Fruit fly (Drosophila melanogaster) whole organism, embryonic: ENCODE data around the gene CG31360.

Experiments used
- Awh ChIP-seq: fragments of 200-800 bp; sonication (Bioruptor generic); IDR thresholded peaks from 2 replicates; pipeline ENCODE4, ENCODE4 v1.3.6; 2022; ENCODE audit warnings: missing biosample characterization, missing genetic modification characterization
- Bdp1 ChIP-seq: fragments of 200-800 bp; sonication (Bioruptor generic); optimal IDR thresholded peaks from 3 replicates; lab custom pipeline; 2016; ENCODE audit warnings: missing biosample characterization, missing genetic modification characterization
- Bgb ChIP-seq: fragments of 200-800 bp; sonication (Bioruptor generic); IDR thresholded peaks from 2 replicates; pipeline ENCODE4 v1.3.6; 2022; ENCODE audit warnings: missing biosample characterization, missing genetic modification characterization; ENCODE audit not compliant: partially characterized antibody
- CG11247 ChIP-seq: fragments of 200-800 bp; sonication (Bioruptor generic); IDR thresholded peaks from 2 replicates; pipeline ENCODE4 v1.3.6; 2022; ENCODE audit warnings: missing biosample characterization, missing genetic modification characterization
- CG13775 ChIP-seq: fragments of 200-800 bp; sonication (Bioruptor generic); optimal IDR thresholded peaks from 3 replicates; lab custom pipeline; 2017; ENCODE audit warnings: missing biosample characterization, mild to moderate bottlenecking, missing genetic modification characterization
- CG16813 ChIP-seq: fragments of 200-800 bp; sonication (Bioruptor generic); IDR thresholded peaks from 3 replicates; pipeline ENCODE4 v1.3.6; 2022; ENCODE audit warnings: missing biosample characterization, missing genetic modification characterization; ENCODE audit not compliant: partially characterized antibody
- CG1792 ChIP-seq: fragments of 200-800 bp; sonication (Bioruptor generic); optimal IDR thresholded peaks from 2 replicates; lab custom pipeline; 2016; ENCODE audit warnings: missing biosample characterization, missing genetic modification characterization
- CG3838 ChIP-seq: fragments of 200-800 bp; sonication (Bioruptor generic); optimal IDR thresholded peaks from 3 replicates; lab custom pipeline; 2016; ENCODE audit warnings: missing biosample characterization, missing genetic modification characterization
- CG6791 ChIP-seq: fragments of 200-800 bp; sonication (Bioruptor generic); IDR thresholded peaks from 3 replicates; pipeline ENCODE4 v1.3.6; 2022; ENCODE audit warnings: missing biosample characterization, missing genetic modification characterization; ENCODE audit not compliant: partially characterized antibody
- CG7271 ChIP-seq: fragments of 200-800 bp; sonication (Bioruptor generic); optimal IDR thresholded peaks from 2 replicates; lab custom pipeline; 2018; ENCODE audit warnings: missing biosample characterization, mild to moderate bottlenecking, missing genetic modification characterization, moderate library complexity
- CG7928 ChIP-seq: fragments of 200-800 bp; sonication (Bioruptor generic); optimal IDR thresholded peaks from 2 replicates; lab custom pipeline; 2017; ENCODE audit warnings: missing biosample characterization, mild to moderate bottlenecking, missing genetic modification characterization
- CG7963 ChIP-seq: fragments of 200-800 bp; sonication (Bioruptor generic); IDR thresholded peaks from 3 replicates; pipeline ENCODE4 v1.3.6; 2022; ENCODE audit warnings: missing biosample characterization, missing genetic modification characterization; ENCODE audit not compliant: partially characterized antibody
- CG8924 ChIP-seq: fragments of 200-800 bp; optimal IDR thresholded peaks from 3 replicates; lab custom pipeline; 2019; ENCODE audit warnings: missing biosample characterization, mild to moderate bottlenecking, missing genetic modification characterization, moderate library complexity
- CG8944 ChIP-seq: fragments of 200-800 bp; sonication (Bioruptor generic); optimal IDR thresholded peaks from 3 replicates; lab custom pipeline; 2016; ENCODE audit warnings: missing biosample characterization, missing genetic modification characterization
- CHES-1-like ChIP-seq: fragments of 200-800 bp; sonication (Bioruptor generic); optimal IDR thresholded peaks from 2 replicates; lab custom pipeline; 2016; ENCODE audit warnings: missing biosample characterization, missing genetic modification characterization
- CoRest ChIP-seq: fragments of 200-800 bp; sonication (Bioruptor generic); optimal IDR thresholded peaks from 3 replicates; lab custom pipeline; 2018; ENCODE audit warnings: missing biosample characterization, mild to moderate bottlenecking, missing genetic modification characterization, moderate library complexity
- GATAe ChIP-seq: fragments of 200-800 bp; sonication (Bioruptor generic); conservative IDR thresholded peaks from 2 replicates; pipeline ENCODE4 v1.3.6; 2022; ENCODE audit warnings: missing biosample characterization, missing genetic modification characterization
- HLH4C ChIP-seq: fragments of 200-800 bp; sonication (Bioruptor generic); IDR thresholded peaks from 3 replicates; pipeline ENCODE4 v1.3.6; 2022; ENCODE audit warnings: missing biosample characterization, missing genetic modification characterization; ENCODE audit not compliant: partially characterized antibody
- Hr3 ChIP-seq: fragments of 200-800 bp; sonication (Bioruptor generic); optimal IDR thresholded peaks from 3 replicates; lab custom pipeline; 2016; ENCODE audit warnings: missing biosample characterization, missing genetic modification characterization
- Hr51 ChIP-seq, 2 experiments: fragments of 200-800 bp; sonication (Bioruptor generic); optimal IDR thresholded peaks; 2 replicates in 1 of 2; 3 replicates in 1 of 2; lab custom pipeline; 2016 to 2018; ENCODE audit warnings: missing biosample characterization in 2 of 2, missing genetic modification characterization in 2 of 2, mild to moderate bottlenecking in 1 of 2, moderate library complexity in 1 of 2
- Neu2 ChIP-seq: fragments of 200-800 bp; sonication (Bioruptor generic); optimal IDR thresholded peaks from 3 replicates; lab custom pipeline; 2016; ENCODE audit warnings: missing biosample characterization, missing genetic modification characterization, borderline replicate concordance
- NfI ChIP-seq: fragments of 200-800 bp; sonication (Bioruptor generic); optimal IDR thresholded peaks from 3 replicates; lab custom pipeline; 2018; ENCODE audit warnings: missing biosample characterization, mild to moderate bottlenecking, missing genetic modification characterization, moderate library complexity
- Oli ChIP-seq: fragments of 200-800 bp; sonication (Bioruptor generic); optimal IDR thresholded peaks from 2 replicates; lab custom pipeline; 2018; ENCODE audit warnings: missing biosample characterization, mild to moderate bottlenecking, missing genetic modification characterization, moderate library complexity
- Opbp ChIP-seq: fragments of 200-800 bp; sonication (Bioruptor generic); IDR thresholded peaks from 3 replicates; pipeline ENCODE4 v1.3.6; 2022; ENCODE audit warnings: missing biosample characterization, missing genetic modification characterization; ENCODE audit not compliant: partially characterized antibody
- Side ChIP-seq: fragments of 200-800 bp; sonication (Bioruptor generic); optimal IDR thresholded peaks from 2 replicates; lab custom pipeline; 2016; ENCODE audit warnings: missing biosample characterization, missing genetic modification characterization
- ato ChIP-seq: fragments of 200-800 bp; sonication (Bioruptor generic); IDR thresholded peaks from 2 replicates; pipeline ENCODE4 v1.3.6; 2022; ENCODE audit warnings: missing biosample characterization, missing genetic modification characterization; ENCODE audit not compliant: partially characterized antibody
- bcd ChIP-seq: fragments of 200-800 bp; sonication (Bioruptor generic); optimal IDR thresholded peaks from 2 replicates; lab custom pipeline; 2017; ENCODE audit warnings: missing biosample characterization, mild to moderate bottlenecking, missing genetic modification characterization
- esg ChIP-seq: fragments of 200-800 bp; sonication (Bioruptor generic); conservative IDR thresholded peaks from 2 replicates; pipeline ENCODE4 v1.3.6; 2022; ENCODE audit warnings: missing biosample characterization, missing genetic modification characterization
- fd3F ChIP-seq: fragments of 200-800 bp; sonication (Bioruptor generic); optimal IDR thresholded peaks from 2 replicates; lab custom pipeline; 2018; ENCODE audit warnings: missing biosample characterization, mild to moderate bottlenecking, missing genetic modification characterization, moderate library complexity
- gcm ChIP-seq: fragments of 200-800 bp; sonication (Bioruptor generic); optimal IDR thresholded peaks from 2 replicates; lab custom pipeline; 2019; ENCODE audit warnings: missing biosample characterization, mild to moderate bottlenecking, missing genetic modification characterization, moderate library complexity
- h ChIP-seq: fragments of >200 bp; optimal IDR thresholded peaks from 2 replicates; lab custom pipeline; 2017
- hkb ChIP-seq, 2 experiments: fragments of 200-800 bp in 1 of 2; fragments of >200 bp in 1 of 2; sonication (Bioruptor generic) in 1 of 2; IDR thresholded peaks in 1 of 2; optimal IDR thresholded peaks in 1 of 2; 2 replicates each; pipeline versions ENCODE4 v1.3.6 to Lab custom; 2017 to 2022; ENCODE audit warnings: missing biosample characterization in 1 of 2, missing genetic modification characterization in 1 of 2
- jumu ChIP-seq: fragments of 200-800 bp; sonication (Bioruptor generic); optimal IDR thresholded peaks from 3 replicates; lab custom pipeline; 2016; ENCODE audit warnings: missing biosample characterization, missing genetic modification characterization
- klu ChIP-seq: fragments of 200-800 bp; sonication (Bioruptor generic); IDR thresholded peaks from 2 replicates; pipeline ENCODE4 v1.3.6; 2022; ENCODE audit warnings: missing biosample characterization, missing genetic modification characterization
- nerfin-2 ChIP-seq: fragments of 200-800 bp; sonication (Bioruptor generic); IDR thresholded peaks from 2 replicates; pipeline ENCODE4 v1.3.6; 2022; ENCODE audit warnings: missing biosample characterization, missing genetic modification characterization; ENCODE audit not compliant: partially characterized antibody
- pan ChIP-seq, 4 experiments: fragments of >200 bp in 3 of 4; fragments of 200-800 bp in 1 of 4; sonication (Bioruptor generic) in 1 of 4; optimal IDR thresholded peaks in 3 of 4; IDR thresholded peaks in 1 of 4; 2 replicates each; pipeline versions ENCODE4 v1.3.6 to Lab custom; 2017 to 2022; ENCODE audit warnings: missing biosample characterization in 2 of 4, missing genetic modification characterization in 2 of 4, mixed read lengths in 1 of 4
- schlank ChIP-seq: fragments of 200-800 bp; sonication (Bioruptor generic); optimal IDR thresholded peaks from 2 replicates; lab custom pipeline; 2018; ENCODE audit warnings: missing biosample characterization, mild to moderate bottlenecking, missing genetic modification characterization
- sd ChIP-seq: fragments of 200-800 bp; sonication (Bioruptor generic); optimal IDR thresholded peaks from 3 replicates; lab custom pipeline; 2018; ENCODE audit warnings: missing biosample characterization, mild to moderate bottlenecking, missing genetic modification characterization, moderate library complexity
- tio ChIP-seq: fragments of 200-800 bp; sonication (Bioruptor generic); optimal IDR thresholded peaks from 2 replicates; lab custom pipeline; 2017; ENCODE audit warnings: missing biosample characterization, missing genetic modification characterization, inconsistent platforms
- tx ChIP-seq: fragments of 200-800 bp; sonication (Bioruptor generic); optimal IDR thresholded peaks from 2 replicates; lab custom pipeline; 2016; ENCODE audit warnings: missing biosample characterization, missing genetic modification characterization
- vfl ChIP-seq: fragments of 200-800 bp; sonication (Bioruptor generic); optimal IDR thresholded peaks from 2 replicates; lab custom pipeline; 2016; ENCODE audit warnings: missing biosample characterization, missing genetic modification characterization

The CG31360 gene

dm6 chr3R:17655040-17655439 lies 29.9 kb upstream of the CG31360 start (continued):
- TF ChIP-seq schlank (tag; lab: Kevin White, UChicago) (no peak), klu (GFP tag; lab: Robert Waterston, UW) (no peak), tx (no peak), CHES-1-like (GFP tag; lab: Kevin White, UChicago) (no peak), fd3F (no peak), sd (tag; lab: Kevin White, UChicago) (no peak), hkb (optimal IDR thresholded peaks at IDR 0.05; lab: Kevin White, UChicago) (no peak), hkb (GFP tag; IDR thresholded peaks at IDR 0.05; lab: Robert Waterston, UW) (peak; percentile 38), CoRest (tag; lab: Kevin White, UChicago) (peak; percentile 33), tio (no peak), CG3838 (no peak), CG8924 (tag; lab: Kevin White, UChicago) (no peak), Awh (GFP tag; lab: Robert Waterston, UW) (no peak), Hr51 (GFP tag; optimal IDR thresholded peaks at IDR 0.05; lab: Kevin White, UChicago) (peak in 1 of 2 experiments; percentile 26), CG7271 (peak; percentile 93), vfl (GFP tag; lab: Kevin White, UChicago) (no peak), jumu (no peak), CG7928 (no peak), gcm (GFP tag; lab: Kevin White, UChicago) (peak; percentile 58), Neu2 (GFP tag; lab: Kevin White, UChicago) (peak; percentile 8), Oli (tag; lab: Kevin White, UChicago) (peak; percentile 5), pan (optimal IDR thresholded peaks at IDR 0.05; lab: Kevin White, UChicago) (no peak), pan (GFP tag; optimal IDR thresholded peaks at IDR 0.05 in 1 of 2, IDR thresholded peaks at IDR 0.05 in 1 of 2) (peak in 1 of 2 experiments; percentile 25), h (no peak), NfI (GFP tag; lab: Kevin White, UChicago) (peak; percentile 56)

dm6 chr3R:17656923-17657322 lies 28.0 kb upstream of the CG31360 start:
- TF ChIP-seq CG11247 (GFP tag; lab: Robert Waterston, UW) (no peak), Bgb (GFP tag; lab: Robert Waterston, UW) (0 out of 2 replicates have a peak, but pooled peaks have one; percentile 18), CG1792 (no peak), nerfin-2 (GFP tag; lab: Robert Waterston, UW) (0 out of 2 replicates have a peak, but pooled peaks have one; percentile 27), CG7963 (GFP tag; lab: Robert Waterston, UW) (0 out of 3 replicates have a peak, but pooled peaks have one; percentile 17), Opbp (GFP tag; lab: Robert Waterston, UW) (0 out of 3 replicates have a peak, but pooled peaks have one; percentile 13), Hr3 (GFP tag; lab: Kevin White, UChicago) (no peak), esg (GFP tag; lab: Robert Waterston, UW) (no peak), bcd (GFP tag; lab: Kevin White, UChicago) (no peak), HLH4C (0 out of 3 replicates have a peak, but pooled peaks have one; percentile 48), CG8944 (GFP tag; lab: Kevin White, UChicago) (no peak), ato (GFP tag; lab: Robert Waterston, UW) (0 out of 2 replicates have a peak, but pooled peaks have one; percentile 12), GATAe (GFP tag; lab: Robert Waterston, UW) (no peak), CG13775 (GFP tag; lab: Kevin White, UChicago) (no peak), CG6791 (GFP tag; lab: Robert Waterston, UW) (peak; percentile 48; the same call in 1 of the 3 replicates), CG16813 (GFP tag; lab: Robert Waterston, UW) (peak; percentile 47; the same call in 1 of the 3 replicates), Bdp1 (GFP tag; lab: Kevin White, UChicago) (peak; percentile 89), Side (GFP tag; lab: Kevin White, UChicago) (no peak)
